Worm (Caenorhabditis elegans): ENCODE results near the gene nuo-3.

Gene nuo-3

DNA sequence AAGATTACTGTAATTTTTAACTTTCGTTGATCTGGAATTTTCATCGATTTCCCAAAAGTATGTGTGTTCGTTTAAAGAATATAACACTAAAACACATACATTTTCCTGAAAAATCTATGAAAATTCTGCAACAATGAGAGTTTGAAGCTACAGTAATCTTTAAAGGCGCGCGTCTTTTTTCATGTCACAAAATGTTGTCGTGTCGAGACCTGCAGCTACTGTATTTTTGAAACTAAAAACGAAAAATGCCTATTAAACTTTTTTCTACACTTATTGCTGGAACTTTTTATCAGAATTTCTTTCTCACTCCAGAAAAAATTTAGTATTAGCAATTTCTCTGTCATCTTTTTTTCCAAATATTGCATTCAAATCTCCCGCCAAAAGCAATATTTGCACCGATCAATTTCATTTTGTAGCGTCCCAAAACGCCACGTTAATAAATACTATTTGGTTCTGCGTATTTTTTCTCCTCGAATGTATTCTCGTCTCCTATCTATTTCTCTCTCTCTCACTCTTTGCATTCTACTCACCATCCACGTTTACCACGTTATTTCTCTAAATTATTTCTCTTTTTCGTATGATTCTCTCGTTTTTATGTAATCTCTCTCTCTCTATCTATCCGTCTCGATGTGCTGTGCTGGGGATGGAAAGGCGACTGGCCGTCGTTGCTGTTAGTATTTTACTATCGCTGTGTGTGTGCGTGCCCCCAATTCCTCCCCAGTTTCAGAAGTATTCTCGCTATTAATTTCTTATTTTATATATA is 10.8 kb downstream of the nuo-3 start, which contains the start of gene melo-1:
melo-1 (plus strand) TSS at position 658 of the 763 bp plus-strand sequence.
- no peak for TF ChIP-seq mcd-1 (GFP tag; IDR thresholded peaks at IDR 0.05)
- no peak for TF ChIP-seq Y53G8AR.9 (GFP tag; conservative IDR thresholded peaks at IDR 0.05)
- no peak for TF ChIP-seq F22D6.2 (tag; optimal IDR thresholded peaks at IDR 0.05)
- TF ChIP-seq mes-4 (tag; optimal IDR thresholded peaks at IDR 0.05) = no peak
- no peak for TF ChIP-seq atf-7 (tag; optimal IDR thresholded peaks at IDR 0.05)
- TF ChIP-seq attf-5 (GFP tag; optimal IDR thresholded peaks at IDR 0.05) = peak; percentile 46
- TF ChIP-seq ztf-3 (GFP tag; optimal IDR thresholded peaks at IDR 0.05) = no peak
- no peak for TF ChIP-seq ztf-25 (GFP tag; IDR thresholded peaks at IDR 0.05)
- no peak for TF ChIP-seq Y56A3A.18 (GFP tag; IDR thresholded peaks at IDR 0.05)
- no peak for TF ChIP-seq unc-130 (GFP tag; optimal IDR thresholded peaks at IDR 0.05)
- no peak for TF ChIP-seq ztf-6 (GFP tag; IDR thresholded peaks at IDR 0.05)
- TF ChIP-seq F33H1.4 (GFP tag; IDR thresholded peaks at IDR 0.05) = peak; percentile 38; the same call in 1 of the 2 replicates
- TF ChIP-seq nhr-80 (tag; optimal IDR thresholded peaks at IDR 0.05) = peak; percentile 29
- no peak for TF ChIP-seq Y95B8A.8 (GFP tag; IDR thresholded peaks at IDR 0.05)
- TF ChIP-seq let-526 (GFP tag; IDR thresholded peaks at IDR 0.05) = no peak
- TF ChIP-seq nfyb-1 (GFP tag; IDR thresholded peaks at IDR 0.05) = no peak
- TF ChIP-seq madf-8 (GFP tag; conservative IDR thresholded peaks at IDR 0.05) = no peak
- no peak for TF ChIP-seq ztf-18 (tag; optimal IDR thresholded peaks at IDR 0.05)
- no peak for TF ChIP-seq aptf-2 (GFP tag; conservative IDR thresholded peaks at IDR 0.05)
- no peak for TF ChIP-seq sea-2 (GFP tag; IDR thresholded peaks at IDR 0.05)
- TF ChIP-seq T26A5.8 (tag; optimal IDR thresholded peaks at IDR 0.05) = no peak
- TF ChIP-seq bed-2 (GFP tag; IDR thresholded peaks at IDR 0.05) = no peak
- TF ChIP-seq F52B5.7 (tag; optimal IDR thresholded peaks at IDR 0.05) = no peak
- no peak for TF ChIP-seq pha-4 (tag; optimal IDR thresholded peaks at IDR 0.05)
- TF ChIP-seq efl-1 (GFP tag; optimal IDR thresholded peaks at IDR 0.05) = no peak
- TF ChIP-seq ceh-40 (GFP tag; IDR thresholded peaks at IDR 0.05) = no peak
- TF ChIP-seq xnd-1 (tag; optimal IDR thresholded peaks at IDR 0.05) = no peak
- TF ChIP-seq ama-1 (optimal IDR thresholded peaks at IDR 0.05) = no peak
- TF ChIP-seq ama-1 (GFP tag; optimal IDR thresholded peaks at IDR 0.05) = no peak
- TF ChIP-seq pbrm-1 (GFP tag; IDR thresholded peaks at IDR 0.05) = peak; percentile 22; the same call in 1 of the 2 replicates
- no peak for TF ChIP-seq zfh-2 (GFP tag; conservative IDR thresholded peaks at IDR 0.05)
- TF ChIP-seq F49E8.2 (tag; optimal IDR thresholded peaks at IDR 0.05; ENCODE audit: insufficient read depth) = no peak
- no peak for TF ChIP-seq ztf-28 (GFP tag; IDR thresholded peaks at IDR 0.05)
- TF ChIP-seq hmg-20 (GFP tag; IDR thresholded peaks at IDR 0.05) = no peak
- no peak for TF ChIP-seq ceh-27 (GFP tag; optimal IDR thresholded peaks at IDR 0.05)
- no peak for TF ChIP-seq snpc-4 (GFP tag; optimal IDR thresholded peaks at IDR 0.05)
- TF ChIP-seq snpc-4 (tag; optimal IDR thresholded peaks at IDR 0.05) = peak; percentile 8 to 67 (median 40)
- no peak for TF ChIP-seq F57A8.1 (GFP tag; optimal IDR thresholded peaks at IDR 0.05)
- TF ChIP-seq lir-1 (GFP tag; conservative IDR thresholded peaks at IDR 0.05) = no peak
- TF ChIP-seq dpl-1 (GFP tag; optimal IDR thresholded peaks at IDR 0.05) = no peak
- no peak for TF ChIP-seq attf-3 (GFP tag; conservative IDR thresholded peaks at IDR 0.05)
- TF ChIP-seq cebp-2 (GFP tag; IDR thresholded peaks at IDR 0.05) = no peak
- TF ChIP-seq F37B4.10 (GFP tag; IDR thresholded peaks at IDR 0.05) = no peak
- TF ChIP-seq F10E7.11 (tag; optimal IDR thresholded peaks at IDR 0.05) = no peak
- no peak for TF ChIP-seq K11D2.4 (GFP tag; IDR thresholded peaks at IDR 0.05)
- TF ChIP-seq ztf-26 (tag; optimal IDR thresholded peaks at IDR 0.05) = no peak
- no peak for TF ChIP-seq somi-1 (GFP tag; optimal IDR thresholded peaks at IDR 0.05)
- no peak for TF ChIP-seq akir-1 (GFP tag; optimal IDR thresholded peaks at IDR 0.05)
- TF ChIP-seq C06A6.2 (GFP tag; conservative IDR thresholded peaks at IDR 0.05) = no peak
- no peak for TF ChIP-seq madf-10 (tag; optimal IDR thresholded peaks at IDR 0.05)
